Worm (Caenorhabditis elegans): ENCODE results near the gene F45D11.7.

ce11 chrII:982842-983241 lies 11.5 kb upstream of the F45D11.7 start, which contains the start of gene srh-274:
- TF ChIP-seq saeg-2 (GFP tag; IDR thresholded peaks at IDR 0.05) = no peak
- TF ChIP-seq zfp-3 (GFP tag; conservative IDR thresholded peaks at IDR 0.05) = no peak
- no peak for TF ChIP-seq R02D3.7 (tag; optimal IDR thresholded peaks at IDR 0.05)
- no peak for TF ChIP-seq ama-1 (optimal IDR thresholded peaks at IDR 0.05)
- TF ChIP-seq egl-27 (tag; optimal IDR thresholded peaks at IDR 0.05) = no peak
- TF ChIP-seq ztf-11 (tag; optimal IDR thresholded peaks at IDR 0.05) = no peak
- TF ChIP-seq dpl-1 (GFP tag; optimal IDR thresholded peaks at IDR 0.05) = no peak

All from whole organism, L4 larva.